Worm (Caenorhabditis elegans): Measurements from ENCODE around the gene crb-3.

- TF ChIP-seq ama-1 (optimal IDR thresholded peaks at IDR 0.05) (no peak), sea-1 (GFP tag; conservative IDR thresholded peaks at IDR 0.05) (no peak), scrt-1 (GFP tag; IDR thresholded peaks at IDR 0.05) (no peak)
Measured at ce11 chrX:9195375-9196098, 8.0 kb upstream of the crb-3 start.

All from whole organism, early embryonic.